Fruit fly (Drosophila melanogaster) S2 (cell line): ENCODE data around the gene ZAP3.

Source experiments
- CG8478 ChIP-seq: fragments of >200 bp; optimal IDR thresholded peaks from 2 replicates; lab custom pipeline; 2018
- CTCF ChIP-seq, 2 experiments: fragments of >200 bp; optimal IDR thresholded peaks; 2 replicates each; lab custom pipeline; 2018

- no peak for TF ChIP-seq CG8478 (lab: Kevin White, UChicago)
- no peak for TF ChIP-seq CTCF (optimal IDR thresholded peaks at IDR 0.05; lab: Kevin White, UChicago)
Measured at dm6 chrX:10053547-10053946, 28.7 kb downstream of the ZAP3 start, which contains the start of gene Yp1.
